Worm (Caenorhabditis elegans) whole organism, L1 larva: ENCODE results near the gene lam-1.
"Not testable (repeated sequence)": the region's sequence is repeated elsewhere in the genome, so short reads cannot be mapped to it uniquely, and the experiment has no call there.

Source experiments
- C04F5.9 ChIP-seq: sonication (generic microtip); optimal IDR thresholded peaks from 2 replicates; lab custom pipeline; 2016; ENCODE audit warnings: missing genetic modification characterization, missing compliant biosample characterization
- aha-1 ChIP-seq: fragments of 150-350 bp; optimal IDR thresholded peaks from 2 replicates; lab custom pipeline; 2014; ENCODE audit warnings: missing biosample characterization, missing genetic modification characterization
- alr-1 ChIP-seq: fragments of 200-800 bp; sonication (Bioruptor generic); optimal IDR thresholded peaks from 2 replicates; lab custom pipeline; 2018; ENCODE audit warnings: borderline replicate concordance, mild to moderate bottlenecking, missing genetic modification characterization, missing compliant biosample characterization
- aly-2 ChIP-seq: fragments of 150-350 bp; optimal IDR thresholded peaks from 2 replicates; lab custom pipeline; 2014; ENCODE audit warnings: missing biosample characterization, missing genetic modification characterization
- blmp-1 ChIP-seq: fragments of 150-350 bp; optimal IDR thresholded peaks from 2 replicates; lab custom pipeline; 2014; ENCODE audit warnings: missing biosample characterization, missing genetic modification characterization
- ceh-63 ChIP-seq: fragments of 200-800 bp; sonication (Bioruptor generic); optimal IDR thresholded peaks from 2 replicates; lab custom pipeline; 2018; ENCODE audit warnings: mild to moderate bottlenecking, missing genetic modification characterization, missing compliant biosample characterization
- ceh-82 ChIP-seq, 3 experiments: fragments of 150-350 bp in 1 of 3; sonication (generic microtip) in 2 of 3; optimal IDR thresholded peaks; 2 replicates each; lab custom pipeline; 2014 to 2017; ENCODE audit warnings: missing biosample characterization in 3 of 3, missing genetic modification characterization in 3 of 3
- ceh-88 ChIP-seq: fragments of 200-800 bp; sonication (Bioruptor generic); IDR thresholded peaks from 2 replicates; pipeline ENCODE4 v1.3.6; 2022; ENCODE audit warnings: missing genetic modification characterization, missing compliant biosample characterization
- ceh-90 ChIP-seq: sonication (generic microtip); optimal IDR thresholded peaks from 2 replicates; lab custom pipeline; 2016; ENCODE audit warnings: missing genetic modification characterization, missing compliant biosample characterization
- dpl-1 ChIP-seq, 3 experiments: fragments of 150-350 bp in 2 of 3; sonication (generic microtip) in 1 of 3; optimal IDR thresholded peaks; 2 replicates each; lab custom pipeline; 2014 to 2017; ENCODE audit warnings: missing biosample characterization in 3 of 3, missing genetic modification characterization in 3 of 3, missing genetic modification reagents in 3 of 3
- elt-2 ChIP-seq: sonication (generic microtip); optimal IDR thresholded peaks from 2 replicates; lab custom pipeline; 2016; ENCODE audit warnings: missing genetic modification characterization, mild to moderate bottlenecking, inconsistent platforms, missing compliant biosample characterization, missing genetic modification reagents
- elt-3 ChIP-seq, 6 experiments: fragments of 150-350 bp in 1 of 6; sonication (generic microtip); optimal IDR thresholded peaks; 2 replicates each; lab custom pipeline; 2017 to 2018; ENCODE audit warnings: missing biosample characterization in 6 of 6, missing genetic modification characterization in 6 of 6, inconsistent platforms in 1 of 6
- ets-5 ChIP-seq: fragments of 200-800 bp; sonication (Bioruptor generic); IDR thresholded peaks from 2 replicates; pipeline ENCODE4 v1.3.6; 2022; ENCODE audit warnings: missing genetic modification characterization, missing compliant biosample characterization
- fos-1 ChIP-seq: fragments of 150-350 bp; optimal IDR thresholded peaks from 2 replicates; lab custom pipeline; 2014; ENCODE audit warnings: missing biosample characterization, missing genetic modification characterization
- hpl-2 ChIP-seq: fragments of 150-350 bp; optimal IDR thresholded peaks from 2 replicates; lab custom pipeline; 2014; ENCODE audit warnings: missing biosample characterization, missing genetic modification reagents, missing genetic modification characterization
- irx-1 ChIP-seq: sonication (generic microtip); optimal IDR thresholded peaks from 2 replicates; lab custom pipeline; 2016; ENCODE audit warnings: missing genetic modification characterization, missing compliant biosample characterization
- jun-1 ChIP-seq: fragments of 150-350 bp; optimal IDR thresholded peaks from 2 replicates; lab custom pipeline; 2014; ENCODE audit warnings: missing biosample characterization, missing genetic modification reagents, missing genetic modification characterization
- lin-14 ChIP-seq: fragments of 200-800 bp; sonication (Bioruptor generic); optimal IDR thresholded peaks from 2 replicates; lab custom pipeline; 2018; ENCODE audit warnings: mild to moderate bottlenecking, missing genetic modification characterization, moderate library complexity, missing compliant biosample characterization
- nhr-20 ChIP-seq: sonication (generic microtip); optimal IDR thresholded peaks from 2 replicates; lab custom pipeline; 2016; ENCODE audit warnings: mild to moderate bottlenecking, missing genetic modification characterization, missing compliant biosample characterization
- nhr-237 ChIP-seq: fragments of 150-350 bp; optimal IDR thresholded peaks from 2 replicates; lab custom pipeline; 2014; ENCODE audit warnings: missing biosample characterization, missing genetic modification characterization
- nhr-71 ChIP-seq: sonication (generic microtip); optimal IDR thresholded peaks from 2 replicates; lab custom pipeline; 2016; ENCODE audit warnings: mild to moderate bottlenecking, missing genetic modification characterization, moderate library complexity, missing compliant biosample characterization
- nhr-85 ChIP-seq: sonication (generic microtip); peaks from one replicate; lab custom pipeline; 2016; ENCODE audit warnings: missing genetic modification characterization, inconsistent platforms, missing compliant biosample characterization
- pag-3 ChIP-seq: sonication (generic microtip); optimal IDR thresholded peaks from 2 replicates; lab custom pipeline; 2017; ENCODE audit warnings: missing genetic modification characterization, mild to moderate bottlenecking, missing compliant biosample characterization, antibody characterized with exemption, borderline replicate concordance; ENCODE audit not compliant: insufficient read depth
- rnt-1 ChIP-seq: sonication (generic microtip); optimal IDR thresholded peaks from 2 replicates; lab custom pipeline; 2016; ENCODE audit warnings: mild to moderate bottlenecking, missing genetic modification characterization, moderate library complexity, missing compliant biosample characterization
- snu-23 ChIP-seq: sonication (generic microtip); optimal IDR thresholded peaks from 2 replicates; lab custom pipeline; 2016; ENCODE audit warnings: missing genetic modification characterization, missing compliant biosample characterization
- sup-37 ChIP-seq: fragments of 200-800 bp; sonication (Bioruptor generic); optimal IDR thresholded peaks from 2 replicates; lab custom pipeline; 2018; ENCODE audit warnings: mild to moderate bottlenecking, missing genetic modification characterization, missing compliant biosample characterization
- tbx-2 ChIP-seq: sonication (generic microtip); optimal IDR thresholded peaks from 2 replicates; lab custom pipeline; 2016; ENCODE audit warnings: missing genetic modification characterization, missing compliant biosample characterization
- tlp-1 ChIP-seq: fragments of 150-350 bp; optimal IDR thresholded peaks from 2 replicates; lab custom pipeline; 2014; ENCODE audit warnings: missing biosample characterization, missing genetic modification characterization
- unc-130 ChIP-seq: fragments of 150-350 bp; optimal IDR thresholded peaks from 2 replicates; lab custom pipeline; 2017; ENCODE audit warnings: missing biosample characterization, missing genetic modification characterization, inconsistent platforms
- unc-86 ChIP-seq: sonication (generic microtip); optimal IDR thresholded peaks from 2 replicates; lab custom pipeline; 2016; ENCODE audit warnings: missing genetic modification characterization, missing compliant biosample characterization
- unc-98 ChIP-seq: fragments of 200-800 bp; sonication (Bioruptor generic); IDR thresholded peaks from 2 replicates; pipeline ENCODE4 v1.3.6; 2022; ENCODE audit warnings: missing genetic modification characterization, missing compliant biosample characterization
- vab-15 ChIP-seq: sonication (generic microtip); optimal IDR thresholded peaks from 2 replicates; lab custom pipeline; 2017; ENCODE audit warnings: missing genotype, mild to moderate bottlenecking, missing genetic modification characterization, missing compliant biosample characterization
- xbp-1 ChIP-seq: sonication (generic microtip); optimal IDR thresholded peaks from 2 replicates; lab custom pipeline; 2016; ENCODE audit warnings: missing genetic modification characterization, missing compliant biosample characterization
- ztf-11 ChIP-seq, 2 experiments: sonication (generic microtip); optimal IDR thresholded peaks; 2 replicates each; lab custom pipeline; 2016 to 2017; ENCODE audit warnings: missing genetic modification characterization in 2 of 2, missing biosample characterization in 1 of 2, missing compliant biosample characterization in 1 of 2

The lam-1 gene

ce11 chrIV:5216349-5216748, 43.2 kb downstream of the lam-1 start:
- TF ChIP-seq blmp-1: peak; percentile 48
- TF ChIP-seq unc-98 (GFP tag; lab: Robert Waterston, UW): no peak
- TF ChIP-seq lin-14: peak; percentile 33
- TF ChIP-seq ceh-88 (GFP tag; lab: Robert Waterston, UW): no peak
- TF ChIP-seq elt-3 (tag; optimal IDR thresholded peaks at IDR 0.05; lab: Kevin White, UChicago): peak in 2 of 6 experiments; percentile 17 to 22
- TF ChIP-seq, all 84 proteins: peak for 3

- not testable (repeated sequence) for TF ChIP-seq nhr-237 (tag; lab: Kevin White, UChicago); ceh-82 (tag; optimal IDR thresholded peaks at IDR 0.05; lab: Kevin White, UChicago); ztf-11 (tag; optimal IDR thresholded peaks at IDR 0.05; lab: Kevin White, UChicago)
Measured at ce11 chrIV:5218496-5218895, 45.4 kb downstream of the lam-1 start, which contains the start of gene nsph-4.2. Gene nsph-4.2, plus strand, starts transcription at chrIV:5218796.

- TF ChIP-seq sup-37 (GFP tag; lab: Kevin White, UChicago): no peak
- TF ChIP-seq vab-15 (tag; lab: Kevin White, UChicago): no peak
- no peak for TF ChIP-seq nhr-237 (tag; lab: Kevin White, UChicago)
- TF ChIP-seq unc-98 (GFP tag; lab: Robert Waterston, UW): no peak
- TF ChIP-seq aha-1 (tag; lab: Kevin White, UChicago): no peak
- no peak for TF ChIP-seq snu-23
- TF ChIP-seq elt-2 (tag; lab: Kevin White, UChicago): no peak
- TF ChIP-seq nhr-85: no peak
- no peak for TF ChIP-seq unc-130 (tag; lab: Kevin White, UChicago)
- TF ChIP-seq tlp-1 (tag; lab: Kevin White, UChicago): no peak
- no peak for TF ChIP-seq rnt-1
- no peak for TF ChIP-seq irx-1
Measured at ce11 chrIV:5221721-5222120, 48.6 kb downstream of the lam-1 start.

ce11 chrIV:5224238-5224637, 51.1 kb downstream of the lam-1 start, which contains the start of gene Y59E9AL.8:
Gene Y59E9AL.8, minus strand, starts transcription at chrIV:5224338.
- TF ChIP-seq nhr-71 (tag; lab: Kevin White, UChicago) (no peak), dpl-1 (GFP tag; optimal IDR thresholded peaks at IDR 0.05; lab: Kevin White, UChicago) (no peak), fos-1 (tag; lab: Kevin White, UChicago) (no peak), ceh-90 (tag; lab: Kevin White, UChicago) (no peak), xbp-1 (tag; lab: Kevin White, UChicago) (no peak), ets-5 (GFP tag; lab: Robert Waterston, UW) (no peak), unc-86 (tag; lab: Kevin White, UChicago) (no peak), nhr-20 (tag; lab: Kevin White, UChicago) (no peak), hpl-2 (GFP tag; lab: Kevin White, UChicago) (no peak), aly-2 (no peak), jun-1 (tag; lab: Kevin White, UChicago) (no peak), alr-1 (no peak), pag-3 (tag; lab: Kevin White, UChicago) (no peak), unc-130 (tag; lab: Kevin White, UChicago) (no peak), tbx-2 (no peak), elt-3 (tag; optimal IDR thresholded peaks at IDR 0.05; lab: Kevin White, UChicago) (no peak), C04F5.9 (tag; lab: Kevin White, UChicago) (no peak), ceh-63 (no peak)

- TF ChIP-seq ets-5 (GFP tag; lab: Robert Waterston, UW); alr-1; hpl-2 (GFP tag; lab: Kevin White, UChicago): not testable (repeated sequence)
Measured at ce11 chrIV:5225277-5225822, 52.2 kb downstream of the lam-1 start, which contains the start of gene cylc-1. Gene cylc-1, minus strand, starts transcription at chrIV:5225772.
